Worm (Caenorhabditis elegans): ENCODE measurements around the gene F28B4.4.

Gene F28B4.4

DNA sequence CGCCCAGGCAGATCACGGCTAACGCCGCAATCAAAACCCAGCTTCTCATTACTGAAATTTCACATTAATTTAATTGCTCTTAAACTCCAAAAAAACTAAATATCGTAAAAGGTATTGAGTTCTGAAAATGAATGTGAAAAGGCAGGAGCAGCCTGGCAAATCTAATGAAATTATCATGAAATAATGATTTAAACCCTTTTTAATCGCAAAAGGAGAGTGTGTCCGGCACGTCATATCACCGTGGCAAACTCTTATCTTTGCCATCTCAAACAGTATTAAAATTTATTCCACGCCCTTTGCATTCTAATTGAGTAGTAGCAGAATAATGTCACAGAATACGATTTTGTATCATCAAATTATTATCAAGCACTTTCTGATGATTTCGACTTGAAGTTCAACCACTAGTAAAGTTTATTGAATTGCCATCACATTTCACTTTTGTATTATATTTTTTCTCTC is 26.0 kb upstream of the F28B4.4 start, which contains the start of gene F28B4.3:
F28B4.3 (minus strand) TSS at position 51 of the 459 bp plus-strand sequence.
- TF ChIP-seq nfya-1 (tag; optimal IDR thresholded peaks at IDR 0.05) (no peak), hlh-15 (tag; optimal IDR thresholded peaks at IDR 0.05) (no peak), pqm-1 (tag; optimal IDR thresholded peaks at IDR 0.05) (no peak), C38D4.7 (GFP tag; optimal IDR thresholded peaks at IDR 0.05) (no peak), eyg-1 (tag; optimal IDR thresholded peaks at IDR 0.05) (no peak), gmeb-2 (tag; optimal IDR thresholded peaks at IDR 0.05) (no peak), sox-2 (GFP tag; IDR thresholded peaks at IDR 0.05) (no peak), hlh-13 (GFP tag; optimal IDR thresholded peaks at IDR 0.05) (no peak), ref-2 (tag; optimal IDR thresholded peaks at IDR 0.05) (no peak), fkh-10 (GFP tag; optimal IDR thresholded peaks at IDR 0.05) (no peak), odd-2 (tag; optimal IDR thresholded peaks at IDR 0.05) (no peak), unc-42 (tag; optimal IDR thresholded peaks at IDR 0.05) (no peak), ceh-9 (tag; optimal IDR thresholded peaks at IDR 0.05) (no peak), sox-4 (tag; optimal IDR thresholded peaks at IDR 0.05) (no peak), unc-86 (tag; optimal IDR thresholded peaks at IDR 0.05) (no peak), rnt-1 (tag; optimal IDR thresholded peaks at IDR 0.05) (no peak), fax-1 (tag; optimal IDR thresholded peaks at IDR 0.05) (no peak)

DNA sequence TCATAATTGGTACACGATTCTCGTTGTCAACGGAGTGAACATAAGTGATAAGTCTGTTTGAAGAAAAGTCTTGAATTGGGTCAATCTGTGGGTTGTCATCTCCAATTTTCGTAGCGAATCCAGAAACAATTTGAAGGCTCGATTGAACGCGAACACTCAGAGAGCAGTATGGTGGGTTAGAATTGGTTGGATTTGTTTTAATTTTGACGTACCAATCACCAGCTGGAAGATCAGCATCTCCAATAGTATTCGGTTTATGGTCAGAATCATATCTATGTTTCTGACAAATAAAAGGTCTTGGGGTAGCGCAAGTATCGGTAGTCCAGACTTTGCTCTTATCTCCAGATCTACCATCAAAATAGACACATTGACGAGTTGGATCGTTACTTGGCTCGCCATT is 21.2 kb upstream of the F28B4.4 start:
- TF ChIP-seq pha-2 (tag; optimal IDR thresholded peaks at IDR 0.05) (no peak), unc-86 (tag; optimal IDR thresholded peaks at IDR 0.05) (no peak), pag-3 (tag; optimal IDR thresholded peaks at IDR 0.05; ENCODE audit: borderline replicate concordance) (no peak)

DNA sequence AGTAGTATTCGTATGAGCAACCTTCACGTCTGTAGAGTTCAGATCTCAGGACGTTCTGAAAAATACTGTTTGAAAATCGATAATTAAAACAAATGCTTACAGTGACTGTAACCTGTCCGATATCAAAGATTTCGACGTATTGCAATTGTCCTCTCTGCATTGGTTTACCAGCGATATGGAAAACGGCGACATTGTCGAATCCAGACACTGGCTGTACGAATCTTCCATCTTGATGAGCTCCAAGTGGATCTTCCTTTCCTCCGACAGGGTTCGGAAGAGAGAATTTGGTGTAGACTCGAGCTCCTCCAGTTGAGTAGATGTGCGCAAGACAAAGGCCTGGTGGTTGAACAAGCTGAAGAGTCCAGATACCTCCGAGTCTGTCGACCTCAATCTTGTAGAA is 19.3 kb upstream of the F28B4.4 start:
- no peak for TF ChIP-seq ceh-18 (tag; optimal IDR thresholded peaks at IDR 0.05)
- TF ChIP-seq nhr-11 (tag; optimal IDR thresholded peaks at IDR 0.05), result no peak
- TF ChIP-seq nfya-1 (tag; optimal IDR thresholded peaks at IDR 0.05), result no peak

DNA sequence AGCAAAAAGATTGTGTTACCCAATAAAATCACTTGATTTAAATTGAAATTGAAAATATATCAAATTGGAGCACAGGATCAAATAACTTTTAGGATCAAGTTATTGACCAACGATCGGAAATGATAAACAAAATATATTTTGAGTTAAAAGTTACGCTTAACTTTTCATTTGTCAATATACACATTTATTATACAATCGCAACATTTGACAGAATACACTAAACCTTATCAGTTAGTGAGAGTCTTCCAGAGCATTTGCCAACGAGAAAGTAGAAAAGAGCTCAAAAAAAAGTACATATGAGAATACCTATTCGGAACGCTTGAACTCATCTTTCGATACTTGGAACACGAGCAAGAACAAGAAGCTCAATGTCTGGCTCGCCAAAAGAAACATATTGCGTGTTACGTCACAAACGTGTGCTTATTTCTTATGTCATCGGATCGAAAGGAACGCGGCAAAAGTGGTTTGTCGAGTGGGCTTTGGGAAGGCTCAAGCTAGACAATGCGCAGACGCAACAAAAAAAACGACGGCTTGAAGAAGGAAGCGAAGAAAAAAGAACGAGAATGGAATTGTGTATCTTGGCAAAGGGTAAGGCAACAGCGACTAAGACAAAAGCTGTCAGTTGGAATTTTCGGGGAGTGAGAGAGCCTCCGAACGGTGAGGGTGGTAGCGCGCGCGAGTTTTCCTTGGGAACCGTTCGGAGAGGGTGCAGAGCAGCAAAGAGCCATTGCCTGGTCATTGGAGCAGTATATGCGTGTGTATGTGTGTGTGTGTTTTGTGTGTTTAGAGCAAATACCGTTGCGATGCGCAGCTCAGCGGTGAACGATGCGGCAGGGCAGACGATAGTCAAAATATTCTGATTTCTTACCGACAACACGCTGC is 17.2 kb upstream of the F28B4.4 start:
- TF ChIP-seq hlh-6 (tag; optimal IDR thresholded peaks at IDR 0.05) (peak; percentile 54), ztf-16 (tag; optimal IDR thresholded peaks at IDR 0.05) (peak; percentile 26), npax-4 (tag; optimal IDR thresholded peaks at IDR 0.05) (no peak), F13H6.1 (tag; optimal IDR thresholded peaks at IDR 0.05) (peak; percentile 8), ceh-2 (tag; optimal IDR thresholded peaks at IDR 0.05) (peak; percentile 38), ceh-45 (GFP tag; IDR thresholded peaks at IDR 0.05) (no peak), ceh-34 (tag; optimal IDR thresholded peaks at IDR 0.05) (peak; percentile 72), che-1 (tag; optimal IDR thresholded peaks at IDR 0.05) (peak; percentile 8), ref-2 (tag; optimal IDR thresholded peaks at IDR 0.05) (peak; percentile 24), ceh-19 (GFP tag; optimal IDR thresholded peaks at IDR 0.05) (peak; percentile 48), nfya-1 (tag; optimal IDR thresholded peaks at IDR 0.05) (peak; percentile 1)

DNA sequence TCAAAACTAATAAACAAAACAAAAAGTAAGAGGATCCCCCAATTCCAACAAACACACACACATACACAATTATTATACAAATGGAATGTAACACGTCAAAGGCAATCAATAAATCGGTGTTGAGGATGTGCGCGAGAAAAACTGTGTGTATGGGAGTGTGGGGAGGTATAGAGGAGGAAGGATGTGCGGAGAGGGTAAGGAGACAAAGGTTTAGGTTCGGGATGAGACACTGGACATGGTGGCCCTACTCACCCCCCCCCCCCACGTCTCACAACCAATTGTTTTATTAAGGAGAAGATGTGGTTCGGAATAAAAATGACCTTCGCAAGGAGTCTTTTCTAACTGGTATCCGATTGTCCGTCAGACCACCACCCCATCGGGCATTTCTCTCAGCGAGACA is 13.7 kb upstream of the F28B4.4 start:
- TF ChIP-seq C08G9.2 (tag; optimal IDR thresholded peaks at IDR 0.05), result no peak
- no peak for TF ChIP-seq ceh-14 (tag; optimal IDR thresholded peaks at IDR 0.05)
- TF ChIP-seq ceh-48 (tag; optimal IDR thresholded peaks at IDR 0.05), result peak; percentile 37
- TF ChIP-seq pag-3 (tag; optimal IDR thresholded peaks at IDR 0.05; ENCODE audit: borderline replicate concordance), result no peak
- no peak for TF ChIP-seq elt-4 (tag; optimal IDR thresholded peaks at IDR 0.05)
- no peak for TF ChIP-seq nhr-232 (tag; optimal IDR thresholded peaks at IDR 0.05)
- TF ChIP-seq ceh-34 (tag; optimal IDR thresholded peaks at IDR 0.05), result no peak
- no peak for TF ChIP-seq pax-1 (tag; optimal IDR thresholded peaks at IDR 0.05)
- no peak for TF ChIP-seq ceh-22 (tag; optimal IDR thresholded peaks at IDR 0.05)
- no peak for TF ChIP-seq tbx-7 (tag; optimal IDR thresholded peaks at IDR 0.05)
- no peak for TF ChIP-seq sox-4 (tag; optimal IDR thresholded peaks at IDR 0.05)
- no peak for TF ChIP-seq dmd-4 (tag; optimal IDR thresholded peaks at IDR 0.05; ENCODE audit: borderline replicate concordance)
- no peak for TF ChIP-seq C38D4.7 (GFP tag; optimal IDR thresholded peaks at IDR 0.05)
- peak; percentile 15 for TF ChIP-seq tbx-2 (tag; optimal IDR thresholded peaks at IDR 0.05)
- no peak for TF ChIP-seq ztf-16 (tag; optimal IDR thresholded peaks at IDR 0.05)

Measured in whole organism, late embryonic.